Worm (Caenorhabditis elegans): ENCODE data around the gene Y12A6A.1.

Y12A6A.1 gene

DNA sequence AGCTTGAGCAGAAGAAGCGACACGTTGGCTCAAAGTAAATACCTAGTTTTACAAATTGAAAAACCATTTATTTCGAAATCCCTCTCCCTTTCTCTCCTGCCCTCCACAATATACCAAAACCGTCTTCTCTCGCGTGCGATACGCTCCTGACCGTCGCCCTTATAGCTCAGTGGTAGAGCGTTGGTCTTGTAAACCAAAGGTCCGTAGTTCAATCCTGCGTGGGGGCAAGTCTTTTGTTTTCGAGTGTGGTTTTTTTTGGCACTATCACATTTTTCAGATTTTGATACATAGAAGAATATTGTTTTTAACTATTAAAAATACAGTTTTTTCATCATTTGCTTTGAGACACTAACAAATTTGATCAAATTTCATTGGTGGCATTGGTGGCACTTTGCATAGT lies 32.0 kb upstream of the Y12A6A.1 start (continued):
- TF ChIP-seq ceh-62 (tag; optimal IDR thresholded peaks at IDR 0.05) (no peak), arid-1 (GFP tag; conservative IDR thresholded peaks at IDR 0.05) (peak; percentile 82), lin-29 (GFP tag; IDR thresholded peaks at IDR 0.05) (no peak), nhr-41 (GFP tag; IDR thresholded peaks at IDR 0.05) (0 out of 2 replicates have a peak, but pooled peaks have one; percentile 12), dmd-9 (GFP tag; IDR thresholded peaks at IDR 0.05) (no peak), mdt-29 (GFP tag; IDR thresholded peaks at IDR 0.05) (peak; percentile 67; the same call in 1 of the 2 replicates), nhr-6 (tag; optimal IDR thresholded peaks at IDR 0.05) (peak; percentile 14), dpl-1 (GFP tag; optimal IDR thresholded peaks at IDR 0.05) (no peak), unc-39 (tag; optimal IDR thresholded peaks at IDR 0.05) (no peak), hmg-1.1 (GFP tag; IDR thresholded peaks at IDR 0.05) (peak; percentile 60), unc-130 (GFP tag; optimal IDR thresholded peaks at IDR 0.05) (peak; percentile 44), ceh-44 (GFP tag; IDR thresholded peaks at IDR 0.05) (no peak), Y105C5A.15 (GFP tag; IDR thresholded peaks at IDR 0.05) (no peak), tra-1 (GFP tag; IDR thresholded peaks at IDR 0.05) (0 out of 2 replicates have a peak, but pooled peaks have one; percentile 38), mes-2 (tag; optimal IDR thresholded peaks at IDR 0.05; ENCODE audit: poor library complexity, severe bottlenecking) (no peak), snpc-4 (tag; optimal IDR thresholded peaks at IDR 0.05) (no peak), ceh-28 (tag; optimal IDR thresholded peaks at IDR 0.05) (no peak), T20F7.1 (GFP tag; optimal IDR thresholded peaks at IDR 0.05) (peak; percentile 17), mxl-2 (GFP tag; conservative IDR thresholded peaks at IDR 0.05) (no peak), saeg-2 (GFP tag; IDR thresholded peaks at IDR 0.05) (no peak), F49E8.2 (tag; optimal IDR thresholded peaks at IDR 0.05; ENCODE audit: borderline replicate concordance) (no peak)

DNA sequence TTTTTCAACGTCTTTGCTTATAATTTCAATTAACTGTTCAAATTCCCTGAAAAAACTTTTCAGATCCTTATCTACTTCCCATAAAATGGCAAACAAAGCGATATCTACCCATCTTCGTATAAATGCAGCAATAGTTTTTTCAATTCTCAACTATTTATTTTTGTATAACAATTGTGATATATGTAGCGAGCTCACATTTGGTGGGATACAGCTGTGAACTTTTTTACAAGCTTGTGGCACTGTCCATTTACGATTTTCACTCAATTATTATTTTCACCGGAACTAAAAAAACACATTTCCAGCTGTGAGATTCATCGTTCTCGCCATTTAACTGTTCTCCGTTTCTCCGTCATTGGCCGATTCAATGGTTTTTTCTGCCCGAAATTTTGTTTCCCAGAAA lies 29.3 kb upstream of the Y12A6A.1 start, which contains the start of gene C40C9.4:
C40C9.4 (plus strand) TSS at position 301 of the 400 bp plus-strand sequence.
- TF ChIP-seq F49E8.2 (tag; optimal IDR thresholded peaks at IDR 0.05; ENCODE audit: borderline replicate concordance) (no peak), Y75B8A.6 (GFP tag; IDR thresholded peaks at IDR 0.05) (no peak), F44E2.7 (GFP tag; IDR thresholded peaks at IDR 0.05) (no peak), unc-130 (GFP tag; optimal IDR thresholded peaks at IDR 0.05) (no peak), attf-4 (tag; optimal IDR thresholded peaks at IDR 0.05) (no peak), ctbp-1 (GFP tag; IDR thresholded peaks at IDR 0.05) (no peak), jun-1 (tag; optimal IDR thresholded peaks at IDR 0.05) (no peak), Y5F2A.4 (GFP tag; optimal IDR thresholded peaks at IDR 0.05) (no peak), lin-13 (GFP tag; optimal IDR thresholded peaks at IDR 0.05) (no peak), nhr-6 (tag; optimal IDR thresholded peaks at IDR 0.05) (no peak), ceh-20 (GFP tag; IDR thresholded peaks at IDR 0.05) (no peak), ztf-11 (tag; optimal IDR thresholded peaks at IDR 0.05) (no peak), aly-2 (tag; optimal IDR thresholded peaks at IDR 0.05) (no peak), daf-12 (tag; optimal IDR thresholded peaks at IDR 0.05) (no peak), vab-7 (GFP tag; IDR thresholded peaks at IDR 0.05) (no peak)

DNA sequence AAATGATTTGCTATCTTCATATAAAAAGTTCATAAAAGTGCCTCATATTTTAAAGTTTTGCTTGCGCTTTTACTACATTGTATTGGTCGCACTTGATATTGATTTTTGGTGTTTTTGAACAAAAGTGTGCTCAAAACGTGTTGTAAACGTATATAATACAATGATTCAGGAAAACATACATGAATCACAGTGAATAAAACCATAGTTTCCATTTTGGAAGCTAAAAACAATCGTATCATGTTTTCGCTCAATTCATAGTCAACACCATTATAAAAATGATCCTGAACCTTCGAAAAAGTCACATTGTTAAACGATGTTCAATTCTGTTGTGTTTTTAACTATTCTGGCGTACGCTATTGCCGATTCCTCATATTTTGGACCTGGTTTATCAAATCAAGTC lies 25.8 kb upstream of the Y12A6A.1 start, which contains the start of gene C40C9.3:
C40C9.3 (plus strand) TSS at position 301 of the 400 bp plus-strand sequence.
- TF ChIP-seq ctbp-1 (GFP tag; IDR thresholded peaks at IDR 0.05): no peak
- TF ChIP-seq zip-2 (tag; optimal IDR thresholded peaks at IDR 0.05): no peak
- no peak for TF ChIP-seq egl-27 (tag; optimal IDR thresholded peaks at IDR 0.05)

DNA sequence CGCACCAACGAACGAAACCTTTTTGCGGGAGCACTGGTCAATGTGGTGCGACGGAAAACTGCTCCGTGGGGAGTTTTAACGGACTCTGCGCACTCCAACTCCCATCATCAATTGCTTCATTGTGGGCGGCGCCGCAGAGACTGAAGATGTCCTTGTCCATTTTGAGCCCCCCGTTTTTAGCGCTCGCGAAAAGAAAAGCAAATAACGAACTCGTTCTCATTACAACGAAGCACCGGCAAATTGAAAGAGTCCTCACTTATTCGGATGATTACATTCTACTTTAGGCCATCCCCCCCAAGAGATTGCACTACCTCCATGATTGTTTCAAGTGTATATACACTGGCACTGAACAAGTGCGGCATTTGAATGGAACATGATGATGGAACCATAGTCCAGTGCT lies 25.3 kb upstream of the Y12A6A.1 start, which contains the start of gene acr-9:
acr-9 (minus strand) TSS at position 101 of the 400 bp plus-strand sequence.
- TF ChIP-seq dve-1 (tag; optimal IDR thresholded peaks at IDR 0.05; ENCODE audit: insufficient read depth) (no peak), lim-7 (GFP tag; IDR thresholded peaks at IDR 0.05) (no peak), nhr-25 (tag; optimal IDR thresholded peaks at IDR 0.05; ENCODE audit: borderline replicate concordance, insufficient read depth) (no peak), jun-1 (tag; optimal IDR thresholded peaks at IDR 0.05) (no peak), ceh-62 (tag; optimal IDR thresholded peaks at IDR 0.05) (no peak), unc-62 (GFP tag; optimal IDR thresholded peaks at IDR 0.05 in 1 of 2) (peak in 1 of 2 experiments; percentile 37), unc-62 (tag; optimal IDR thresholded peaks at IDR 0.05) (no peak), F37D6.2 (tag; optimal IDR thresholded peaks at IDR 0.05) (no peak)
